Fruit fly (Drosophila melanogaster) whole organism: ENCODE data around the gene Sirt7.
A peak's percentile ranks its signal among the peaks of the same experiment; 100 is the strongest.

Experiments
- CG8478 ChIP-seq: fragments of >200 bp; optimal IDR thresholded peaks from 2 replicates; lab custom pipeline; 2018; ENCODE audit warnings: inconsistent platforms
- Dll ChIP-seq: fragments of >200 bp; optimal IDR thresholded peaks from 2 replicates; lab custom pipeline; 2017
- EcR ChIP-seq, 2 experiments: fragments of >200 bp; optimal IDR thresholded peaks; 2 replicates each; lab custom pipeline; 2017; ENCODE audit warnings: missing biosample characterization in 2 of 2, missing genetic modification characterization in 2 of 2, missing genetic modification reagents in 2 of 2
- pan ChIP-seq: fragments of >200 bp; optimal IDR thresholded peaks from 2 replicates; lab custom pipeline; 2017
- psq ChIP-seq: fragments of >200 bp; optimal IDR thresholded peaks from 2 replicates; lab custom pipeline; 2017
- usp ChIP-seq: fragments of >200 bp; optimal IDR thresholded peaks from 2 replicates; lab custom pipeline; 2017; ENCODE audit warnings: missing biosample characterization, missing genetic modification characterization, mixed read lengths

The Sirt7 gene

dm6 chr3R:29068430-29069207 is 12.9 kb downstream of the Sirt7 start:
- TF ChIP-seq CG8478 (lab: Kevin White, UChicago) (no peak), usp (no peak), Dll (lab: Kevin White, UChicago) (no peak), EcR (GFP tag; optimal IDR thresholded peaks at IDR 0.05; lab: Kevin White, UChicago) (no peak), psq (no peak), pan (lab: Kevin White, UChicago) (no peak)

DNA sequence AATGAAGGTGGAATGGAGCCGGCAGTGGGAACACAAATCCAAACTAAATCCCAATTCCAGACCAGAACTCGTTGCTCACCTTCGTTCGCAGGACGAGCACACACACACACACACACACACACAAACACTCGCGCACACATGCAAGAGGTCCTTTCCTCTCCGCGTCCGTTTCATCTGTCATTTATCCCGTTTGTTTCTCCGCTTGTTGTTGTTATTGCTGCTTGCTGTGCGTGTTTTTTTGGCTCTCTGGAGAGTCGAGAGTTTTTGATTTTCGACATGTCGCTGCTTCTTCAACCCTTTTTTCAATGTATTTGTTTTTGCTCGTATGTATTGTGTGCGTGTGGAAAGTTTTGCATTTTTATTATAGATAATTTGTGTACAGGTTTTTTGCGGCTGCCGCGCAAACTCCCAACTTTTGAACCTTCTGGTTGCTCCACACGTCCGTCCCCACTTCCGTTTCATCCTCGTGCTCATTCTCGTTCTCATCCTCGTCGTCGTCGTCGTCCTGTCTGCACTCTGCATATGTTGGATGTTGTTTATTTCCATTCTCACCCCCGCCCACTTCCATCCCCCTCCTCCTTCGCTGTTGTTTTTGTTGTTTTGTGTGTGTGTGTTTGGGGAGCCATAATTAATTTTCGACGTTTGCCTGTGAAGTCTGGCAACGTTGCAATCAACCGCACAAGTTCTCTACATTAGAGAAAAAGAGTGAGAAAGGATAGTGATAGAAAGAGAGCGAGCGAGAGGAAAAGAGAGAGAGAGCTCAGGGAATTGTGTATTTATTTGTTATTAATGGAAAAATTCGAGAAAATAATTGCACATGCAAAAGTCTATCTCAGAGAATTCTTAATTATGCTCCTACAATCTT is 13.7 kb downstream of the Sirt7 start:
- no peak for TF ChIP-seq Dll (lab: Kevin White, UChicago)
- TF ChIP-seq psq, result no peak
- TF ChIP-seq CG8478 (lab: Kevin White, UChicago), result no peak
- TF ChIP-seq usp, result no peak
- no peak for TF ChIP-seq EcR (GFP tag; optimal IDR thresholded peaks at IDR 0.05; lab: Kevin White, UChicago)
- TF ChIP-seq pan (lab: Kevin White, UChicago), result no peak

- no peak for TF ChIP-seq Dll (lab: Kevin White, UChicago)
- TF ChIP-seq CG8478 (lab: Kevin White, UChicago), result no peak
- TF ChIP-seq EcR (GFP tag; optimal IDR thresholded peaks at IDR 0.05; lab: Kevin White, UChicago), result no peak
- TF ChIP-seq psq, result no peak
- no peak for TF ChIP-seq usp
- no peak for TF ChIP-seq pan (lab: Kevin White, UChicago)
Measured at dm6 chr3R:29071141-29071540, 15.4 kb downstream of the Sirt7 start.

- TF ChIP-seq psq (no peak), Dll (lab: Kevin White, UChicago) (no peak)
Measured at dm6 chr3R:29072834-29073233, 17.1 kb downstream of the Sirt7 start.

- TF ChIP-seq Dll (lab: Kevin White, UChicago) (no peak), EcR (GFP tag; optimal IDR thresholded peaks at IDR 0.05; lab: Kevin White, UChicago) (peak in 1 of 2 experiments; percentile 0)
Measured at dm6 chr3R:29074001-29074609, 18.4 kb downstream of the Sirt7 start.

- no peak for TF ChIP-seq Dll (lab: Kevin White, UChicago)
Measured at dm6 chr3R:29075631-29076398, 20.1 kb downstream of the Sirt7 start.

DNA sequence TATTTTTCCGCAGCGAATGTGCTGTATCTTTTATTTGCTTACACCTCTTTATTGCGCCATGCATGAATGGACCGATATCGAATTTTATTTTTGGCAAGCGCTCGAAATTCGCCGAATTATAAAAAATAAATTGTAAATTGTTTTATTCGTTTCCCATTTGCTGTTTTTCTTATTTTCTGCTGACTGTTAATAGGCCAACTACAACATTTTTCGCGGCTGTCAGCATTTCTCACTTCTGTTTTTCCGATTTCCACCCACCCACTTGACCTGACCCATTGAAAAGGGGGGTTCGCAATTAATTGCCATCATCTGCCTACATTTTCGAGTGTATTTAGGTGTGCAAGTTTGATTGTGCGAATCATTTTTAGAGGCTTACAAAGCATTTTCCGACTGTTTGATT is 20.9 kb downstream of the Sirt7 start:
- TF ChIP-seq psq (no peak), EcR (GFP tag; optimal IDR thresholded peaks at IDR 0.05; lab: Kevin White, UChicago) (no peak), usp (no peak), Dll (lab: Kevin White, UChicago) (no peak), pan (lab: Kevin White, UChicago) (no peak), CG8478 (lab: Kevin White, UChicago) (no peak)

dm6 chr3R:29077572-29077971 is 21.8 kb downstream of the Sirt7 start:
- no peak for TF ChIP-seq EcR (GFP tag; optimal IDR thresholded peaks at IDR 0.05; lab: Kevin White, UChicago)
- no peak for TF ChIP-seq pan (lab: Kevin White, UChicago)
- no peak for TF ChIP-seq psq
- no peak for TF ChIP-seq CG8478 (lab: Kevin White, UChicago)
- no peak for TF ChIP-seq Dll (lab: Kevin White, UChicago)
- no peak for TF ChIP-seq usp

DNA sequence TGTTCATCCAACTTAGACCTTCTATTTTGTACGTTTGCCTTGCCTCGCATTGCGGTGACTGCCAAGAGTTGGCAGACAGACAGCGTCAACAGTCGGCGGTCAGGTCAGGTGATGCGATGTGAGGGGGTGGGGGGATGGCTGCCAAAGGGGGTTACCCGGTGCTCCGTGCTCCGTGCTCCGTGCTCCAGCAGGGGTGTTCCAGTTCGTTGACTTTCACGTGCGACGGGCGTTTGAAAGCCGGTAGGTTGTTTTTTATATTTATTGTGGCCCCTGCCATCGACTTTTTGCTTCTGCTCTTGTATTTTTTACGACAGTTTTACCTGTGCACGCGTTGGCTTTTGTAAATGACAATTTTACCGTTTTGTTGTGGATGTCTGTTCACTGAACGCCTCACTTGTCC is 26.3 kb downstream of the Sirt7 start:
- TF ChIP-seq CG8478 (lab: Kevin White, UChicago), result no peak
- no peak for TF ChIP-seq EcR (GFP tag; optimal IDR thresholded peaks at IDR 0.05; lab: Kevin White, UChicago)
- no peak for TF ChIP-seq usp
- TF ChIP-seq pan (lab: Kevin White, UChicago), result no peak
- TF ChIP-seq psq, result no peak
- no peak for TF ChIP-seq Dll (lab: Kevin White, UChicago)

- TF ChIP-seq CG8478 (lab: Kevin White, UChicago), result no peak
- TF ChIP-seq psq, result no peak
- TF ChIP-seq EcR (GFP tag; optimal IDR thresholded peaks at IDR 0.05; lab: Kevin White, UChicago), result no peak
- no peak for TF ChIP-seq Dll (lab: Kevin White, UChicago)
- TF ChIP-seq usp, result no peak
- no peak for TF ChIP-seq pan (lab: Kevin White, UChicago)
Measured at dm6 chr3R:29082511-29083296, 27.0 kb downstream of the Sirt7 start.
